Worm (Caenorhabditis elegans) whole organism, midembryonic: ENCODE measurements around the gene F19C6.3.

Experiments
- T22C8.4 ChIP-seq: fragments of 200-800 bp; sonication (Bioruptor generic); IDR thresholded peaks from 2 replicates; pipeline ENCODE4 v1.3.6; 2022; ENCODE audit warnings: missing genetic modification characterization, missing compliant biosample characterization
- cog-1 ChIP-seq: sonication (generic microtip); optimal IDR thresholded peaks from 2 replicates; lab custom pipeline; 2016; ENCODE audit warnings: missing genetic modification characterization, missing compliant biosample characterization
- flt-1 ChIP-seq: fragments of 200-800 bp; sonication (Bioruptor generic); IDR thresholded peaks from 2 replicates; pipeline ENCODE4 v1.3.6; 2022; ENCODE audit warnings: missing genetic modification characterization, missing compliant biosample characterization
- klf-2 ChIP-seq: fragments of 200-800 bp; sonication (Bioruptor generic); conservative IDR thresholded peaks from 2 replicates; pipeline ENCODE4 v1.3.6; 2022; ENCODE audit warnings: missing genetic modification reagents, missing genetic modification characterization, missing compliant biosample characterization
- med-1 ChIP-seq: sonication (generic microtip); optimal IDR thresholded peaks from 2 replicates; lab custom pipeline; 2017; ENCODE audit warnings: missing genetic modification characterization, mild to moderate bottlenecking, missing compliant biosample characterization, antibody characterized with exemption, missing genetic modification reagents; ENCODE audit not compliant: insufficient read depth
- ref-1 ChIP-seq: fragments of 200-800 bp; sonication (Bioruptor generic); conservative IDR thresholded peaks from 2 replicates; pipeline ENCODE4 v1.3.6; 2022; ENCODE audit warnings: missing genetic modification reagents, missing genetic modification characterization, missing compliant biosample characterization
- tab-1 ChIP-seq: fragments of 200-800 bp; sonication (Bioruptor generic); IDR thresholded peaks from 2 replicates; pipeline ENCODE4 v1.3.6; 2022; ENCODE audit warnings: missing genetic modification characterization, missing compliant biosample characterization
- ztf-23 ChIP-seq: fragments of 200-800 bp; sonication (Bioruptor generic); IDR thresholded peaks from 2 replicates; pipeline ENCODE4 v1.3.6; 2022; ENCODE audit warnings: missing genetic modification reagents, missing genetic modification characterization, missing compliant biosample characterization
- ztf-29 ChIP-seq: fragments of 200-800 bp; sonication (Bioruptor generic); IDR thresholded peaks from 2 replicates; pipeline ENCODE4 v1.3.6; 2022; ENCODE audit warnings: missing genetic modification reagents, missing genetic modification characterization, missing compliant biosample characterization

The F19C6.3 gene

DNA sequence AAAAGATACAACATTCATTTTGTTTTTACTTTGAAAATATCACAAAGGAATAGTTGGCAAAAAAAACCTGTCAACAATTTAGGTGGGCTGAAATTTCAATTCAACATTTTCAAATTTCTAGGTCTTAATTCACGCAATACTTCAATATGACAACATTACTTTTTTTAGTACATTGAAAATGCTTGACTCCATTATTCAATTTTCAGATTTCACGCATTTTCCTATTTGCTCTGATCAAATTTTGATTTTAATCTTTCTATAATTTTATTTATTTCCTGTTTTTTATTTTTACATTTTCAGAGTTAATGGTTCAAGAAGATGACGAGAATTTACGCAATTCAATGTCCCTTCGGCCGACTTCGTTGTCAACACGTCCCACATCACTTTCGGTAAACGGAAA is 19.0 kb upstream of the F19C6.3 start, which contains the start of gene mkk-4:
Gene mkk-4, plus strand, starts transcription at position 301 of the 400 bp plus-strand sequence.
- TF ChIP-seq klf-2 (GFP tag; lab: Robert Waterston, UW): no peak
- TF ChIP-seq T22C8.4 (GFP tag; lab: Robert Waterston, UW): no peak
- TF ChIP-seq ztf-23 (GFP tag; lab: Robert Waterston, UW): no peak
- TF ChIP-seq flt-1 (GFP tag; lab: Robert Waterston, UW): no peak
- TF ChIP-seq cog-1: no peak
- no peak for TF ChIP-seq tab-1 (GFP tag; lab: Robert Waterston, UW)
- TF ChIP-seq med-1 (GFP tag; lab: Kevin White, UChicago): no peak
- TF ChIP-seq ztf-29: no peak
- no peak for TF ChIP-seq ref-1 (GFP tag; lab: Robert Waterston, UW)

- TF ChIP-seq ztf-23 (GFP tag; lab: Robert Waterston, UW) (no peak), cog-1 (no peak), flt-1 (GFP tag; lab: Robert Waterston, UW) (no peak; the same call in 1 of the 2 replicates), ztf-29 (no peak), T22C8.4 (GFP tag; lab: Robert Waterston, UW) (no peak), tab-1 (GFP tag; lab: Robert Waterston, UW) (no peak), med-1 (GFP tag; lab: Kevin White, UChicago) (no peak), klf-2 (GFP tag; lab: Robert Waterston, UW) (no peak), ref-1 (GFP tag; lab: Robert Waterston, UW) (no peak)
These were observed 17.8 kb upstream of the F19C6.3 start for ce11 chrX:10026347-10026746.

ce11 chrX:10022016-10022415 is 13.5 kb upstream of the F19C6.3 start, which contains the start of gene F42G10.1:
F42G10.1 (minus strand) TSS chrX:10022166.
- TF ChIP-seq klf-2 (GFP tag; lab: Robert Waterston, UW): no peak
- no peak for TF ChIP-seq tab-1 (GFP tag; lab: Robert Waterston, UW)
- TF ChIP-seq ref-1 (GFP tag; lab: Robert Waterston, UW): no peak
- TF ChIP-seq cog-1: no peak
- no peak for TF ChIP-seq flt-1 (GFP tag; lab: Robert Waterston, UW)
- no peak for TF ChIP-seq med-1 (GFP tag; lab: Kevin White, UChicago)
- TF ChIP-seq ztf-23 (GFP tag; lab: Robert Waterston, UW): no peak
- no peak for TF ChIP-seq ztf-29
- TF ChIP-seq T22C8.4 (GFP tag; lab: Robert Waterston, UW): no peak

ce11 chrX:10017975-10018654 is 9.6 kb upstream of the F19C6.3 start, which contains the start of gene F19C6.4:
F19C6.4 (minus strand) TSS chrX:10018025.
- TF ChIP-seq ztf-23 (GFP tag; lab: Robert Waterston, UW) (no peak), T22C8.4 (GFP tag; lab: Robert Waterston, UW) (no peak), ztf-29 (no peak), med-1 (GFP tag; lab: Kevin White, UChicago) (no peak), tab-1 (GFP tag; lab: Robert Waterston, UW) (no peak), flt-1 (GFP tag; lab: Robert Waterston, UW) (no peak), cog-1 (no peak), klf-2 (GFP tag; lab: Robert Waterston, UW) (no peak), ref-1 (GFP tag; lab: Robert Waterston, UW) (no peak)

DNA sequence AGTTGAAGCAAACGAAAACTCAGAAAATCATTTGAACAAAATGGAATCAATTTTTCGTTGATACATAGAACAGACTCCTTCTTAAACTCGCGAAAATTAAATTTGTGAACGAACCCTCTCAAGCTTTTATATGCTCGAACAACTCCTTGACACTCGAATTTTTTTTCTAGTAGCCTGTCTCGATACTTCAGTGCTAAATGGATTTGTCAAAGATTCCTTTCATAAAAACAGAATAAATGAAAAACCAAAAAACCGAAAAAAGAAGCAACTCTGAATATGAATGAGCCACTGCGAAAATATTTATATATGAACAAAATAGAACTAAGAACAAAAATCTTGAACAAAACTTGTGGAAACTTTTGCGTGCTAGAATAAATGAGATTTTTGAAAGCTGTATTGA is 1.4 kb upstream of the F19C6.3 start:
- TF ChIP-seq med-1 (GFP tag; lab: Kevin White, UChicago): no peak
- TF ChIP-seq T22C8.4 (GFP tag; lab: Robert Waterston, UW): no peak
- no peak for TF ChIP-seq tab-1 (GFP tag; lab: Robert Waterston, UW)
- no peak for TF ChIP-seq ztf-29
- TF ChIP-seq flt-1 (GFP tag; lab: Robert Waterston, UW): no peak
- TF ChIP-seq klf-2 (GFP tag; lab: Robert Waterston, UW): no peak
- no peak for TF ChIP-seq ztf-23 (GFP tag; lab: Robert Waterston, UW)
- no peak for TF ChIP-seq ref-1 (GFP tag; lab: Robert Waterston, UW)
- no peak for TF ChIP-seq cog-1

- TF ChIP-seq med-1 (GFP tag; lab: Kevin White, UChicago): no peak
- TF ChIP-seq cog-1: no peak
- TF ChIP-seq ztf-29: no peak
- no peak for TF ChIP-seq ztf-23 (GFP tag; lab: Robert Waterston, UW)
- no peak for TF ChIP-seq klf-2 (GFP tag; lab: Robert Waterston, UW)
- no peak for TF ChIP-seq flt-1 (GFP tag; lab: Robert Waterston, UW)
- no peak for TF ChIP-seq tab-1 (GFP tag; lab: Robert Waterston, UW)
- no peak for TF ChIP-seq ref-1 (GFP tag; lab: Robert Waterston, UW)
- no peak for TF ChIP-seq T22C8.4 (GFP tag; lab: Robert Waterston, UW)
These were observed 7.9 kb downstream of the F19C6.3 start, which contains the start of gene F19C6.2 for ce11 chrX:10000635-10001034. F19C6.2 (plus strand) TSS chrX:10000935.

- TF ChIP-seq ref-1 (GFP tag; lab: Robert Waterston, UW) (no peak), cog-1 (peak; percentile 92), flt-1 (GFP tag; lab: Robert Waterston, UW) (peak; percentile 74; the same call in 1 of the 2 replicates), T22C8.4 (GFP tag; lab: Robert Waterston, UW) (peak; percentile 70), med-1 (GFP tag; lab: Kevin White, UChicago) (no peak), ztf-29 (0 out of 2 replicates have a peak, but pooled peaks have one; percentile 7), ztf-23 (GFP tag; lab: Robert Waterston, UW) (peak; percentile 51; the same call in 1 of the 2 replicates)
These were observed 8.9 kb downstream of the F19C6.3 start for ce11 chrX:9999599-10000201.

DNA sequence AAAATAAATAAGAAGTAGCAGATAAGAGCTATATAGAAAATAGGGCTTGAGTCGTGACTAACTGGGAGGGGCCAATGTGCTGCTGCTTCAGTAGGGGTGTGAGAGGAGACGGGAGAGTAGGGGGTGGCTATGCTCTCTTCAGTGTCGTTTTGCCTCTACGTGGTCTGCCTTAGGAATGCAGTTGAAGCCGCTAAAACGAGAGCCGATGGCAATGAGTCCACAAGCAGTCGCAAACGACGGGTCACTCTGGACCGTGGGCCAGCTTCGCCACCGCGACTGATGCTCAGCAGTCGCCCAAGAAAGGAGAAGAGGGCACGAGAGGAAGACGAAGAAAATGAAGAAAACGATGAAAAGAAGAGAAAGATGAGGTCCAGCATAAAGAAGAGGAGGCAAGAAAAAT is 9.4 kb downstream of the F19C6.3 start, which contains the start of gene grk-1:
Gene grk-1, minus strand, starts transcription at position 17 of the 400 bp plus-strand sequence.
- TF ChIP-seq tab-1 (GFP tag; lab: Robert Waterston, UW) (no peak), med-1 (GFP tag; lab: Kevin White, UChicago) (no peak), T22C8.4 (GFP tag; lab: Robert Waterston, UW) (no peak), klf-2 (GFP tag; lab: Robert Waterston, UW) (no peak), flt-1 (GFP tag; lab: Robert Waterston, UW) (no peak), cog-1 (no peak), ztf-23 (GFP tag; lab: Robert Waterston, UW) (no peak), ztf-29 (no peak), ref-1 (GFP tag; lab: Robert Waterston, UW) (no peak)
